Fruit fly (Drosophila melanogaster) whole organism, embryonic: ENCODE measurements around the gene CG7896.

Experiments
- CG1792 ChIP-seq: fragments of 200-800 bp; sonication (Bioruptor generic); optimal IDR thresholded peaks from 2 replicates; lab custom pipeline; 2016; ENCODE audit warnings: missing biosample characterization, missing genetic modification characterization
- Hr51 ChIP-seq, 2 experiments: fragments of 200-800 bp; sonication (Bioruptor generic); optimal IDR thresholded peaks; 2 replicates in 1 of 2; 3 replicates in 1 of 2; lab custom pipeline; 2016 to 2018; ENCODE audit warnings: missing biosample characterization in 2 of 2, missing genetic modification characterization in 2 of 2, mild to moderate bottlenecking in 1 of 2, moderate library complexity in 1 of 2
- NC2β ChIP-seq: fragments of 200-800 bp; sonication (Bioruptor generic); optimal IDR thresholded peaks from 2 replicates; lab custom pipeline; 2016; ENCODE audit warnings: missing biosample characterization, missing genetic modification characterization
- oc ChIP-seq: fragments of 200-800 bp; sonication (Bioruptor generic); optimal IDR thresholded peaks from 2 replicates; lab custom pipeline; 2018; ENCODE audit warnings: missing biosample characterization, mild to moderate bottlenecking, missing genetic modification characterization, moderate library complexity

DNA sequence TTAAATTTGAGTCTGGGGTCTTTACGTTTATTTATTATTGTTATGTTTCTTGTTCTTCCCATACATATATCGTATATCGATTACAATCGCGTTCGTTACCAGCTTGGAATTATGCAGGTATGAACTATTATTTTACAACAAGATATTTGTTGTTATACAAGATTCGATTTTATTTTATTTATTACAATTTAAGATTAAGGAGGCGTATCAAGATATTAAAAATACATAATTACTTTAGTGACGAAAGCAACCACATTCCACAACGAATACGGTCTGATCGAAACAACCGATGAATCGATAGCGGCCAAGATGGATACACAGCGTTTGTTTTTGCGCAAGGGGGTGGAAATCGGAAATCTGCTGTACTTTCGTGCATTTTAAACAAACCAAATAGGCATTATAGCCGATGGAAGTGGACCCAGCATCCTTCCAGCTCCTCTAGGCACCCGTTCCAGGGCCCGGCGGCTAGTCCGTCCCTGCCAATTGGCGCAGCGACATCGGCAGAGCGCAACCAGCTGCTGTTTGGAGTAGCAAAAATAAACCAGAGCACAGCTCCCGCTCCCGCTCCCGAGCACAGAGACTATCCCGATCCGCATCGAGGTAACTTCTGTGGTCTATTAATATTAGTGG, 14.5 kb downstream of the CG7896 start, which contains the start of the genes CG15525 and CG11504:
- TF ChIP-seq NC2β (GFP tag; lab: Kevin White, UChicago), result peak; percentile 3
- no peak for TF ChIP-seq oc
- no peak for TF ChIP-seq CG1792
- peak in 1 of 2 experiments; percentile 23 for TF ChIP-seq Hr51 (GFP tag; optimal IDR thresholded peaks at IDR 0.05; lab: Kevin White, UChicago)
